Worm (Caenorhabditis elegans): ENCODE results near the gene srbc-44.

DNA sequence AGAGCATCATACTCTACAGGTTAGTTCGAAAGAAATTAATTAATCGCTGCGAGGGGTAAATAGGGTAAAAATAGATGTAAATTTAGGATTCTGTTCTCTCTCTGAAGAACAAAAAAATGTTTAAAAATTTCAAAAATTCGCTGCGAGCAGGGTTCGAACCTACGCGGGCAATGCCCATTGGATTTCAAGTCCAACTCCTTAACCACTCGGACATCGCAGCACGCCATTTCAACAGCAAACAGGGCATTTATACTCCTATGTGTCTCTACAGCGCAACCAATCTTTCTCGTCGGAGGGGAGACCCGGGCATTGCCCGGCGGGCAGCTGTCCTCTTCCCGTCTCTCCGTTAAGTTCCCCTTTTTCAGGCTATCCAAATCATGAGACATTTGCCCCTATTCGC, 8.1 kb downstream of the srbc-44 start:
- TF ChIP-seq dao-5 (tag; optimal IDR thresholded peaks at IDR 0.05), result peak; percentile 61
- TF ChIP-seq him-1 (tag; optimal IDR thresholded peaks at IDR 0.05), result peak; percentile 29
- TF ChIP-seq W03F9.2 (tag; optimal IDR thresholded peaks at IDR 0.05), result no peak
